Worm (Caenorhabditis elegans) whole organism, L4 larva: ENCODE measurements around the gene D1005.6.
A peak's percentile ranks its signal among the peaks of the same experiment; 100 is the strongest.

ENCODE experiments used
- R02D3.7 ChIP-seq: fragments of 150-350 bp; sonication (generic microtip); optimal IDR thresholded peaks from 3 replicates; lab custom pipeline; 2014; ENCODE audit warnings: missing biosample characterization, missing genetic modification characterization
- T26A8.4 ChIP-seq: fragments of 200-800 bp; sonication (Bioruptor generic); IDR thresholded peaks from 2 replicates; pipeline ENCODE4 v1.3.6; 2022; ENCODE audit warnings: missing genetic modification characterization, missing compliant biosample characterization
- Y75B8A.6 ChIP-seq: fragments of 200-800 bp; sonication (Bioruptor generic); IDR thresholded peaks from 2 replicates; pipeline ENCODE4 v1.3.6; 2022; ENCODE audit warnings: missing genetic modification reagents, missing genetic modification characterization, missing compliant biosample characterization
- ZK337.2 ChIP-seq: fragments of 200-800 bp; sonication (Bioruptor generic); IDR thresholded peaks from 2 replicates; pipeline ENCODE4 v1.3.6; 2022; ENCODE audit warnings: missing genetic modification reagents, missing genetic modification characterization, missing compliant biosample characterization
- aha-1 ChIP-seq: fragments of 150-350 bp; peaks from one replicate; lab custom pipeline; 2014; ENCODE audit warnings: missing biosample characterization, missing genetic modification characterization
- ama-1 ChIP-seq: fragments of 150-350 bp; optimal IDR thresholded peaks from 2 replicates; lab custom pipeline; 2014; ENCODE audit warnings: inconsistent platforms, mixed read lengths
- arid-1 ChIP-seq: fragments of 200-800 bp; sonication (Bioruptor generic); conservative IDR thresholded peaks from 2 replicates; pipeline ENCODE4 v1.3.6; 2022; ENCODE audit warnings: missing genetic modification reagents, missing genetic modification characterization, missing compliant biosample characterization
- ceh-32 ChIP-seq: sonication (generic microtip); optimal IDR thresholded peaks from 2 replicates; lab custom pipeline; 2016; ENCODE audit warnings: mild to moderate bottlenecking, missing genetic modification characterization, missing compliant biosample characterization; ENCODE audit not compliant: poor library complexity
- ceh-44 ChIP-seq: fragments of 200-800 bp; sonication (Bioruptor generic); IDR thresholded peaks from 2 replicates; pipeline ENCODE4 v1.3.6; 2022; ENCODE audit warnings: missing genetic modification reagents, missing genetic modification characterization, missing compliant biosample characterization
- cey-2 ChIP-seq: sonication (generic microtip); optimal IDR thresholded peaks from 3 replicates; lab custom pipeline; 2017; ENCODE audit warnings: missing genetic modification characterization, mild to moderate bottlenecking, missing compliant biosample characterization, antibody characterized with exemption, borderline replicate concordance; ENCODE audit not compliant: insufficient read depth
- dmd-6 ChIP-seq: fragments of 200-800 bp; sonication (Bioruptor generic); IDR thresholded peaks from 2 replicates; pipeline ENCODE4 v1.3.6; 2022; ENCODE audit warnings: missing genetic modification reagents, missing genetic modification characterization, missing compliant biosample characterization
- dve-1 ChIP-seq: sonication (generic microtip); optimal IDR thresholded peaks from 2 replicates; lab custom pipeline; 2017; ENCODE audit warnings: antibody characterized with exemption, mild to moderate bottlenecking, missing genetic modification characterization, missing compliant biosample characterization; ENCODE audit not compliant: insufficient read depth
- fos-1 ChIP-seq: fragments of 150-350 bp; optimal IDR thresholded peaks from 2 replicates; lab custom pipeline; 2014; ENCODE audit warnings: missing biosample characterization, missing genetic modification characterization
- hif-1 ChIP-seq, 2 experiments: sonication (generic microtip); optimal IDR thresholded peaks; 2 replicates each; lab custom pipeline; 2016 to 2017; ENCODE audit warnings: missing compliant biosample characterization in 2 of 2, missing genetic modification characterization in 2 of 2, missing genetic modification reagents in 2 of 2, missing genotype in 2 of 2, mild to moderate bottlenecking in 1 of 2
- hlh-30 ChIP-seq: sonication (generic microtip); optimal IDR thresholded peaks from 2 replicates; lab custom pipeline; 2017; ENCODE audit warnings: antibody characterized with exemption, mild to moderate bottlenecking, missing genetic modification characterization, missing compliant biosample characterization; ENCODE audit not compliant: insufficient read depth
- lin-1 ChIP-seq: fragments of 200-800 bp; sonication (Bioruptor generic); IDR thresholded peaks from 2 replicates; pipeline ENCODE4 v1.3.6; 2022; ENCODE audit warnings: missing genetic modification reagents, missing genetic modification characterization, missing compliant biosample characterization
- lin-29 ChIP-seq: fragments of 200-800 bp; sonication (Bioruptor generic); IDR thresholded peaks from 2 replicates; pipeline ENCODE4 v1.3.6; 2022; ENCODE audit warnings: missing genetic modification reagents, missing genetic modification characterization, missing compliant biosample characterization
- lsy-2 ChIP-seq, 2 experiments: fragments of 150-350 bp in 1 of 2; sonication (generic microtip) in 1 of 2; optimal IDR thresholded peaks; 2 replicates each; lab custom pipeline; 2014 to 2017; ENCODE audit warnings: missing biosample characterization in 2 of 2, missing genetic modification characterization in 2 of 2
- madf-9 ChIP-seq: fragments of 200-800 bp; sonication (Bioruptor generic); conservative IDR thresholded peaks from 2 replicates; pipeline ENCODE4 v1.3.6; 2022; ENCODE audit warnings: missing genetic modification reagents, missing genetic modification characterization, missing compliant biosample characterization
- mdl-1 ChIP-seq, 2 experiments: fragments of 150-350 bp in 1 of 2; sonication (generic microtip) in 1 of 2; optimal IDR thresholded peaks; 2 replicates each; lab custom pipeline; 2014 to 2017; ENCODE audit warnings: missing biosample characterization in 2 of 2, missing genetic modification characterization in 2 of 2
- mdt-29 ChIP-seq: fragments of 200-800 bp; sonication (Bioruptor generic); IDR thresholded peaks from 2 replicates; pipeline ENCODE4 v1.3.6; 2022; ENCODE audit warnings: missing genetic modification reagents, missing genetic modification characterization, missing compliant biosample characterization
- mes-2 ChIP-seq: sonication (generic microtip); optimal IDR thresholded peaks from 2 replicates; lab custom pipeline; 2016; ENCODE audit warnings: missing genotype, mild to moderate bottlenecking, missing genetic modification characterization, missing compliant biosample characterization; ENCODE audit not compliant: poor library complexity, severe bottlenecking
- nhr-102 ChIP-seq: sonication (generic microtip); optimal IDR thresholded peaks from 2 replicates; lab custom pipeline; 2016; ENCODE audit warnings: mild to moderate bottlenecking, missing genetic modification characterization, moderate library complexity, missing compliant biosample characterization
- nhr-11 ChIP-seq: fragments of 150-350 bp; optimal IDR thresholded peaks from 2 replicates; lab custom pipeline; 2014; ENCODE audit warnings: missing biosample characterization, missing genetic modification characterization
- nhr-42 ChIP-seq: fragments of 200-800 bp; sonication (Bioruptor generic); IDR thresholded peaks from 2 replicates; pipeline ENCODE4 v1.3.6; 2022; ENCODE audit warnings: missing genetic modification characterization, missing compliant biosample characterization
- nhr-48 ChIP-seq: sonication (generic microtip); optimal IDR thresholded peaks from 2 replicates; lab custom pipeline; 2016; ENCODE audit warnings: mild to moderate bottlenecking, missing genetic modification characterization, missing compliant biosample characterization
- nhr-6 ChIP-seq: fragments of 150-350 bp; optimal IDR thresholded peaks from 2 replicates; lab custom pipeline; 2014; ENCODE audit warnings: missing biosample characterization, missing genetic modification characterization
- nhr-77 ChIP-seq: fragments of 150-350 bp; optimal IDR thresholded peaks from 2 replicates; lab custom pipeline; 2014; ENCODE audit warnings: missing biosample characterization, missing genetic modification characterization
- pha-4 ChIP-seq, 2 experiments: fragments of 150-350 bp in 1 of 2; fragments of 200-800 bp in 1 of 2; sonication (Bioruptor generic) in 1 of 2; IDR thresholded peaks in 1 of 2; optimal IDR thresholded peaks in 1 of 2; 2 replicates each; pipeline versions ENCODE4 v1.3.6 to Lab custom; 2014 to 2022; ENCODE audit warnings: missing genetic modification characterization in 2 of 2, missing genetic modification reagents in 2 of 2, missing biosample characterization in 1 of 2, missing compliant biosample characterization in 1 of 2
- php-3 ChIP-seq: fragments of 200-800 bp; sonication (Bioruptor generic); IDR thresholded peaks from 2 replicates; pipeline ENCODE4 v1.3.6; 2022; ENCODE audit warnings: missing genetic modification reagents, missing genetic modification characterization, missing compliant biosample characterization
- saeg-2 ChIP-seq: fragments of 200-800 bp; sonication (Bioruptor generic); IDR thresholded peaks from 2 replicates; pipeline ENCODE4 v1.3.6; 2022; ENCODE audit warnings: missing genetic modification reagents, missing genetic modification characterization, missing compliant biosample characterization
- set-16 ChIP-seq: fragments of 200-800 bp; sonication (Bioruptor generic); IDR thresholded peaks from 2 replicates; pipeline ENCODE4 v1.3.6; 2022; ENCODE audit warnings: missing genetic modification reagents, missing genetic modification characterization, missing compliant biosample characterization
- spr-3 ChIP-seq: fragments of 200-800 bp; sonication (Bioruptor generic); optimal IDR thresholded peaks from 2 replicates; lab custom pipeline; 2018; ENCODE audit warnings: mild to moderate bottlenecking, missing genetic modification characterization, missing compliant biosample characterization
- tra-1 ChIP-seq: fragments of 200-800 bp; sonication (Bioruptor generic); IDR thresholded peaks from 2 replicates; pipeline ENCODE4 v1.3.6; 2022; ENCODE audit warnings: missing genetic modification reagents, missing genetic modification characterization, missing compliant biosample characterization
- unc-130 ChIP-seq: sonication (generic microtip); optimal IDR thresholded peaks from 2 replicates; lab custom pipeline; 2016; ENCODE audit warnings: missing genetic modification reagents, missing genetic modification characterization, missing compliant biosample characterization
- unc-62 ChIP-seq, 3 experiments: fragments of 150-350 bp in 1 of 3; sonication (generic microtip); optimal IDR thresholded peaks in 2 of 3; peaks in 1 of 3; 1 replicate in 1 of 3; 2 replicates in 2 of 3; lab custom pipeline; 2014 to 2017; ENCODE audit warnings: missing biosample characterization in 3 of 3, missing genetic modification characterization in 3 of 3, missing genetic modification reagents in 3 of 3, missing genotype in 1 of 3
- ztf-11 ChIP-seq: fragments of 150-350 bp; optimal IDR thresholded peaks from 2 replicates; lab custom pipeline; 2014; ENCODE audit warnings: missing biosample characterization, missing genetic modification characterization
- ztf-7 ChIP-seq: fragments of 150-350 bp; optimal IDR thresholded peaks from 2 replicates; lab custom pipeline; 2014; ENCODE audit warnings: missing biosample characterization, missing genetic modification characterization

Gene D1005.6

DNA sequence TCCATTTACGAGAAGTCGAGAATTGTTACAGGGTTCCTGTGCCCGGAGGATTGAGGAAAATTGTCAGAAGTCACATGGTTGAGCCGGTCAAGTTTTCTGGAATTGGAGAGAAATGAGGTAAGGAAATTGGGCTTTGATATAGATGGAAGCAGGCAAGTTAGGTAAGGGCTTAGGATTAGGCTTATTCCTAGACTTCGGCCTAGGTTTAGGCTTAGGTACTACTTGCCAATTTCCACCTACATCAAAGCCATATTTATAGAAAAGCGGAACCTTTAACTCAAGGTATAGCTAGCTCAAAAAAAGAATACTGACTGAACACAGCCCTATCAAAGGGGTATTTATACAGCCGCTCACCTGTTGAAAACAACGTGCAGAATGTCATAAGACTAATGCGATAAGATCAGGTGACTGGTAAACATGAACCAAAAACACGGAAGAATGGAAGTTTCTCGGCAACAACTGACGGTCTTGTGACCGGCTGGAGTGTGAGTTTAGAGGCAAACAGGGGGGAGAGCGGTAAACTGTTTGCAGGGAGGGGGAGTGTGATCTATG lies 40.0 kb upstream of the D1005.6 start (continued):
- TF ChIP-seq php-3 (GFP tag; lab: Robert Waterston, UW) (peak; percentile 75), T26A8.4 (GFP tag; lab: Robert Waterston, UW) (0 out of 2 replicates have a peak, but pooled peaks have one; percentile 56), nhr-42 (GFP tag; lab: Robert Waterston, UW) (no peak), cey-2 (tag; lab: Kevin White, UChicago) (peak; percentile 47), unc-62 (GFP tag; optimal IDR thresholded peaks at IDR 0.05 in 1 of 2; lab: Kevin White, UChicago) (peak in 1 of 2 experiments; percentile 100), unc-62 (tag; optimal IDR thresholded peaks at IDR 0.05; lab: Kevin White, UChicago) (no peak), nhr-77 (peak; percentile 27), R02D3.7 (tag; lab: Kevin White, UChicago) (no peak), pha-4 (GFP tag; IDR thresholded peaks at IDR 0.05; lab: Robert Waterston, UW) (peak; percentile 59; the same call in 1 of the 2 replicates), pha-4 (tag; optimal IDR thresholded peaks at IDR 0.05; lab: Kevin White, UChicago) (no peak), nhr-102 (tag; lab: Kevin White, UChicago) (peak; percentile 84), ceh-44 (no peak), ama-1 (lab: Kevin White, UChicago) (peak; percentile 99), nhr-48 (tag; lab: Kevin White, UChicago) (peak; percentile 76), mdt-29 (GFP tag; lab: Robert Waterston, UW) (peak; percentile 98), Y75B8A.6 (GFP tag; lab: Robert Waterston, UW) (peak; percentile 54; the same call in 1 of the 2 replicates), lsy-2 (tag; optimal IDR thresholded peaks at IDR 0.05; lab: Kevin White, UChicago) (peak; percentile 67 to 69), hif-1 (tag; optimal IDR thresholded peaks at IDR 0.05; lab: Kevin White, UChicago) (peak; percentile 86 to 98), ZK337.2 (GFP tag; lab: Robert Waterston, UW) (no peak), tra-1 (GFP tag; lab: Robert Waterston, UW) (peak; percentile 81), spr-3 (GFP tag; lab: Kevin White, UChicago) (peak; percentile 19), madf-9 (GFP tag; lab: Robert Waterston, UW) (0 out of 2 replicates have a peak, but pooled peaks have one; percentile 12), fos-1 (tag; lab: Kevin White, UChicago) (peak; percentile 53), unc-130 (GFP tag; lab: Kevin White, UChicago) (no peak), dve-1 (tag; lab: Kevin White, UChicago) (peak; percentile 96), set-16 (GFP tag; lab: Robert Waterston, UW) (peak; percentile 59; the same call in 1 of the 2 replicates), ztf-11 (tag; lab: Kevin White, UChicago) (no peak), saeg-2 (GFP tag; lab: Robert Waterston, UW) (peak; percentile 41), mdl-1 (tag; optimal IDR thresholded peaks at IDR 0.05; lab: Kevin White, UChicago) (peak; percentile 82 to 84), lin-29 (GFP tag; lab: Robert Waterston, UW) (0 out of 2 replicates have a peak, but pooled peaks have one; percentile 8), nhr-11 (peak; percentile 97), lin-1 (GFP tag; lab: Robert Waterston, UW) (peak; percentile 57; the same call in 1 of the 2 replicates), mes-2 (tag; lab: Kevin White, UChicago) (peak; percentile 32), dmd-6 (peak; percentile 89), ztf-7 (no peak), nhr-6 (peak; percentile 68), ceh-32 (no peak), arid-1 (GFP tag; lab: Robert Waterston, UW) (no peak), hlh-30 (tag; lab: Kevin White, UChicago) (peak; percentile 99), aha-1 (peak; percentile 100)
